Fruit fly (Drosophila melanogaster) Kc167 (cell line): Measurements from ENCODE around the gene Gr36a.

Experiments used
- Myc ChIP-seq: fragments of >200 bp; optimal IDR thresholded peaks from 2 replicates; lab custom pipeline; 2017; ENCODE audit warnings: missing external identifiers
- Sin3A ChIP-seq: fragments of >200 bp; optimal IDR thresholded peaks from 2 replicates; lab custom pipeline; 2018; ENCODE audit warnings: missing external identifiers
- h ChIP-seq: fragments of >200 bp; optimal IDR thresholded peaks from 3 replicates; lab custom pipeline; 2018; ENCODE audit warnings: missing external identifiers
- insv ChIP-seq: fragments of >200 bp; optimal IDR thresholded peaks from 3 replicates; lab custom pipeline; 2018; ENCODE audit warnings: missing external identifiers
- psq ChIP-seq: fragments of >200 bp; optimal IDR thresholded peaks from 2 replicates; lab custom pipeline; 2017; ENCODE audit warnings: missing external identifiers
- ttk ChIP-seq: sonication (Bioruptor generic); optimal IDR thresholded peaks from 2 replicates; lab custom pipeline; 2017; ENCODE audit warnings: missing external identifiers

The Gr36a gene

dm6 chr2L:17221462-17221861 lies 45.0 kb downstream of the Gr36a start:
- TF ChIP-seq psq (lab: Kevin White, UChicago) (no peak), ttk (lab: Kevin White, UChicago) (no peak), Myc (no peak), insv (lab: Kevin White, UChicago) (no peak), h (lab: Kevin White, UChicago) (no peak), Sin3A (lab: Kevin White, UChicago) (no peak)

dm6 chr2L:17222176-17222575 lies 45.8 kb downstream of the Gr36a start:
- no peak for TF ChIP-seq Sin3A (lab: Kevin White, UChicago)
- TF ChIP-seq ttk (lab: Kevin White, UChicago), result no peak
- no peak for TF ChIP-seq insv (lab: Kevin White, UChicago)
- TF ChIP-seq Myc, result no peak
- TF ChIP-seq psq (lab: Kevin White, UChicago), result no peak
- TF ChIP-seq h (lab: Kevin White, UChicago), result no peak

- TF ChIP-seq h (lab: Kevin White, UChicago) (no peak), insv (lab: Kevin White, UChicago) (no peak), psq (lab: Kevin White, UChicago) (no peak), Myc (no peak), Sin3A (lab: Kevin White, UChicago) (no peak), ttk (lab: Kevin White, UChicago) (no peak)
Measured at dm6 chr2L:17223493-17223892, 47.1 kb downstream of the Gr36a start.

- no peak for TF ChIP-seq h (lab: Kevin White, UChicago)
- TF ChIP-seq psq (lab: Kevin White, UChicago), result no peak
- no peak for TF ChIP-seq insv (lab: Kevin White, UChicago)
- TF ChIP-seq Myc, result no peak
- no peak for TF ChIP-seq ttk (lab: Kevin White, UChicago)
- TF ChIP-seq Sin3A (lab: Kevin White, UChicago), result no peak
Measured at dm6 chr2L:17227102-17227501, 50.7 kb downstream of the Gr36a start.
